Fruit fly (Drosophila melanogaster): ENCODE results near the gene chm.

The chm gene

DNA sequence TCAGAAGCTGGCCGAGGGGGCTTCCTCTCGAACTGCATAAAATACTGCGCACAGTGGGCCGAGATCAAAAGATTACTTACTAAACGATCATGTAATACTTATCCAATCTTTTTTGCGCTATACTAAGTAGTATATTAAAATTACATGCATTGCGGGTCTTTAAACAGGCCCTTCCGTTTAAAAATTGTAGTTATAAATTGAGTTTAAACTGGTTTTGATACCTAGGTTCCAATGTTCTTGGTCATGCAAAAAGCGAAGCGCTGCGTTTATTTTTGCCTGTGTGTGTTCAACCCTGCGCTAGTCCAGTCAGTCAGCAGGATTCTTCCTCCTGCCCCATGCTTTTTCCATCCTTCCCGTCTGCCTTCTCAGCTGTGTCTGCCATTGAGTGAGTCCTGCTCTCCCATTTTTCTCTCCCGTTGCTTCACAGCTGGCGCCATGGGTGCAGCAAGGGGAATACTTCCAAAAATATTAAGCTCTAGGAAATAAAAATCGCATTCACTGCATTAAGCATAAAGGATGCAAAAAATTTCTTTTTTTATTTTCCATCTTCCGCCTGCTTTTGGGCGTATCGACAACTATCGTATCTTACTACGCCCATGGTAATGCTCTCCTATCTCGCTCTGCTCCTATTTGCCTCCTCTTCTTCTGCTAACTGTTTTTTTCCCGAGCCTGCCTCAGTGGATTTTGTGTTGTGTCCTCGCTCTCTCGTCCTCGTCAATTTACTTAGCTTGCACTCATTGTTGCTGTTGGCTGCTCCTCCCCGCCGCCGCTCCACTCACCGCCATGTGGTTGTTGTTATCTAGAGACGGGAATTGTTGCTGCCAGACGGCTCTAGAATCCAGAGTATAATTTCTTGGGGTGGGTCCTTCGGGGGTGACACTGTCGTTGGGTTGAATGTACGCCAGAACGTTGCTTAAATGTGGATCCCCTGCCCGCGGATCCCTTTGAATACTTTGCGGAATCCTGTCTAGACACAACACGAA, 8.4 kb downstream of the chm start (continued):
- TF ChIP-seq pnt (GFP tag; optimal IDR thresholded peaks at IDR 0.05) (peak; percentile 19), lbe (GFP tag; optimal IDR thresholded peaks at IDR 0.05) (peak; percentile 80), Neu2 (GFP tag; optimal IDR thresholded peaks at IDR 0.05; ENCODE audit: borderline replicate concordance) (no peak), CG5245 (GFP tag; optimal IDR thresholded peaks at IDR 0.05) (no peak), CG16863 (GFP tag; optimal IDR thresholded peaks at IDR 0.05) (peak; percentile 28), tup (GFP tag; optimal IDR thresholded peaks at IDR 0.05) (peak; percentile 37), chn (GFP tag; optimal IDR thresholded peaks at IDR 0.05) (peak; percentile 60), CG17359 (tag; optimal IDR thresholded peaks at IDR 0.05) (peak; percentile 49), CG6689 (GFP tag; IDR thresholded peaks at IDR 0.05) (peak; percentile 52), Mes4 (GFP tag; optimal IDR thresholded peaks at IDR 0.05) (peak; percentile 2), CG1233 (GFP tag; optimal IDR thresholded peaks at IDR 0.05) (no peak), gsb-n (tag; optimal IDR thresholded peaks at IDR 0.05) (peak; percentile 11), CG12071 (GFP tag; optimal IDR thresholded peaks at IDR 0.05) (no peak), onecut (GFP tag; IDR thresholded peaks at IDR 0.05) (peak; percentile 38), Hey (tag; optimal IDR thresholded peaks at IDR 0.05) (no peak), Xrp1 (GFP tag; IDR thresholded peaks at IDR 0.05) (peak; percentile 65), CG2116 (GFP tag; optimal IDR thresholded peaks at IDR 0.05) (peak; percentile 7), fd102C (GFP tag; optimal IDR thresholded peaks at IDR 0.05) (no peak), Atf-2 (GFP tag; optimal IDR thresholded peaks at IDR 0.05) (peak; percentile 41), sens (GFP tag) (peak; percentile 90), BtbVII (GFP tag; optimal IDR thresholded peaks at IDR 0.05) (peak; percentile 32), bsh (GFP tag; optimal IDR thresholded peaks at IDR 0.05) (peak; percentile 38), CG6654 (GFP tag; optimal IDR thresholded peaks at IDR 0.05) (no peak), CG15479 (GFP tag; optimal IDR thresholded peaks at IDR 0.05) (no peak), CG2712 (tag; optimal IDR thresholded peaks at IDR 0.05) (peak; percentile 19), Blimp-1 (GFP tag; optimal IDR thresholded peaks at IDR 0.05) (peak; percentile 39), CG32767 (GFP tag; IDR thresholded peaks at IDR 0.05) (no peak), CG10565 (GFP tag; optimal IDR thresholded peaks at IDR 0.05) (no peak), cwo (GFP tag; optimal IDR thresholded peaks at IDR 0.05) (peak; percentile 73), Fer2 (tag; optimal IDR thresholded peaks at IDR 0.05) (no peak), CG15514 (GFP tag; optimal IDR thresholded peaks at IDR 0.05) (peak; percentile 62), Fer1 (GFP tag; optimal IDR thresholded peaks at IDR 0.05) (peak; percentile 81), esg (GFP tag; conservative IDR thresholded peaks at IDR 0.05) (peak; percentile 55; the same call in 1 of the 2 replicates), MTF-1 (GFP tag; optimal IDR thresholded peaks at IDR 0.05; ENCODE audit: borderline replicate concordance) (no peak), knrl (GFP tag; IDR thresholded peaks at IDR 0.05; ENCODE audit: partially characterized antibody) (no peak), stwl (tag; optimal IDR thresholded peaks at IDR 0.05) (no peak), lov (optimal IDR thresholded peaks at IDR 0.05) (no peak), lov (GFP tag; IDR thresholded peaks at IDR 0.05) (no peak), TFAM (GFP tag; optimal IDR thresholded peaks at IDR 0.05) (no peak), CG2875 (GFP tag; optimal IDR thresholded peaks at IDR 0.05) (no peak), crol (GFP tag; IDR thresholded peaks at IDR 0.05) (0 out of 2 replicates have a peak, but pooled peaks have one; percentile 36), Dad (GFP tag; optimal IDR thresholded peaks at IDR 0.05) (no peak), Dbx (GFP tag; IDR thresholded peaks at IDR 0.05) (peak; percentile 88), CG7745 (tag; optimal IDR thresholded peaks at IDR 0.05) (no peak), Atf3 (GFP tag; optimal IDR thresholded peaks at IDR 0.05) (peak; percentile 7), amos (GFP tag; IDR thresholded peaks at IDR 0.05; ENCODE audit: partially characterized antibody) (no peak), CG13424 (tag; optimal IDR thresholded peaks at IDR 0.05) (peak; percentile 37), so (GFP tag; IDR thresholded peaks at IDR 0.05) (no peak)

All from whole organism, embryonic.